Worm (Caenorhabditis elegans): ENCODE data around the gene C16D9.8.

DNA sequence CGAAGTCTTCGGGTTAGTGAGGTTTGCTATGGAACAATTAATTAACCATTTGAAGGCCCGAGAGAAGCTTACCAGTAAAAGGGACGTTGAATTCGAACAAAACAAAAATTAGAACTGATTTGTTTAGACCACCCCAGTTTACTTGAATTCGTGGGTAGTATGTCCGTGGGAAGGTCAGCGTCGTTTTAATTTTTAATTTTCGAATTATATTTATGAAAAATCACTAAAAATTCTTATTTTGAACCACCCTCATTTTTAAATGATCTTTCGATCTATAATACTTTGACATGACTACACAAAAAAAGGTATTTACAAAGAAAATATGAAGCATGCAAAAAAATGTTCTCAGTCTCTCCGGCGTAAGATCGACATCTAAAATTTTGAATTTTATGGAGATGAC, 17.9 kb downstream of the C16D9.8 start, which contains the start of gene C16D9.5:
- TF ChIP-seq elt-2 (tag; optimal IDR thresholded peaks at IDR 0.05) (no peak), pqm-1 (tag; optimal IDR thresholded peaks at IDR 0.05) (no peak), hlh-8 (tag; optimal IDR thresholded peaks at IDR 0.05) (no peak), lim-6 (tag; optimal IDR thresholded peaks at IDR 0.05) (no peak), tbx-2 (tag; optimal IDR thresholded peaks at IDR 0.05) (no peak), Y22D7AL.16 (tag; optimal IDR thresholded peaks at IDR 0.05) (no peak), ceh-22 (tag; optimal IDR thresholded peaks at IDR 0.05) (no peak)

Data from whole organism, late embryonic.